Worm (Caenorhabditis elegans) whole organism, mixed stage, embryonic: Measurements from ENCODE around the gene odd-2.

Experiments used
- M03D4.4 ChIP-seq: sonication (generic microtip); optimal IDR thresholded peaks from 2 replicates; lab custom pipeline; 2017; ENCODE audit warnings: mild to moderate bottlenecking, missing genetic modification characterization, missing compliant biosample characterization
- bed-3 ChIP-seq: fragments of 200-800 bp; sonication (Bioruptor generic); optimal IDR thresholded peaks from 3 replicates; lab custom pipeline; 2018; ENCODE audit warnings: mild to moderate bottlenecking, missing genetic modification characterization, moderate library complexity, missing compliant biosample characterization
- blmp-1 ChIP-seq: fragments of 150-350 bp; optimal IDR thresholded peaks from 2 replicates; lab custom pipeline; 2014; ENCODE audit warnings: missing biosample characterization, missing genetic modification characterization
- ceh-39 ChIP-seq: fragments of 150-350 bp; optimal IDR thresholded peaks from 2 replicates; lab custom pipeline; 2014; ENCODE audit warnings: missing biosample characterization, missing genetic modification characterization
- ceh-43 ChIP-seq: fragments of 200-800 bp; sonication (Bioruptor generic); optimal IDR thresholded peaks from 2 replicates; lab custom pipeline; 2018; ENCODE audit warnings: mild to moderate bottlenecking, missing genetic modification characterization, moderate library complexity, missing compliant biosample characterization
- ceh-83 ChIP-seq: fragments of 200-800 bp; sonication (Bioruptor generic); optimal IDR thresholded peaks from 2 replicates; lab custom pipeline; 2018; ENCODE audit warnings: mild to moderate bottlenecking, missing genetic modification characterization, missing compliant biosample characterization
- ces-1 ChIP-seq: fragments of 150-350 bp; optimal IDR thresholded peaks from 2 replicates; lab custom pipeline; 2014; ENCODE audit warnings: missing biosample characterization, missing genetic modification reagents, missing genetic modification characterization
- cnd-1 ChIP-seq: fragments of 200-800 bp; sonication (Bioruptor generic); optimal IDR thresholded peaks from 2 replicates; lab custom pipeline; 2018; ENCODE audit warnings: mild to moderate bottlenecking, missing genetic modification characterization, missing compliant biosample characterization
- drap-1 ChIP-seq: fragments of 200-800 bp; sonication (Bioruptor generic); optimal IDR thresholded peaks from 3 replicates; lab custom pipeline; 2018; ENCODE audit warnings: mild to moderate bottlenecking, missing genetic modification characterization, missing compliant biosample characterization
- elt-1 ChIP-seq: sonication (generic microtip); optimal IDR thresholded peaks from 2 replicates; lab custom pipeline; 2017; ENCODE audit warnings: missing genetic modification characterization, mild to moderate bottlenecking, missing compliant biosample characterization, antibody characterized with exemption, moderate library complexity, borderline replicate concordance; ENCODE audit not compliant: insufficient read depth
- elt-3 ChIP-seq: fragments of 150-350 bp; optimal IDR thresholded peaks from 2 replicates; lab custom pipeline; 2014; ENCODE audit warnings: missing biosample characterization, missing genetic modification characterization
- flh-1 ChIP-seq: fragments of 200-800 bp; sonication (Bioruptor generic); optimal IDR thresholded peaks from 2 replicates; lab custom pipeline; 2018; ENCODE audit warnings: mild to moderate bottlenecking, missing genetic modification characterization, moderate library complexity, missing compliant biosample characterization
- ham-2 ChIP-seq: fragments of 200-800 bp; sonication (Bioruptor generic); optimal IDR thresholded peaks from 2 replicates; lab custom pipeline; 2018; ENCODE audit warnings: mild to moderate bottlenecking, missing genetic modification characterization, missing compliant biosample characterization
- hlh-1 ChIP-seq: fragments of 150-350 bp; optimal IDR thresholded peaks from 2 replicates; lab custom pipeline; 2014; ENCODE audit warnings: missing biosample characterization, missing genetic modification reagents, missing genetic modification characterization
- lin-13 ChIP-seq: fragments of 150-350 bp; optimal IDR thresholded peaks from 2 replicates; lab custom pipeline; 2014; ENCODE audit warnings: missing biosample characterization, missing genetic modification characterization
- lin-32 ChIP-seq: fragments of 200-800 bp; sonication (Bioruptor generic); optimal IDR thresholded peaks from 2 replicates; lab custom pipeline; 2018; ENCODE audit warnings: mild to moderate bottlenecking, missing genetic modification characterization, missing compliant biosample characterization
- lsy-2 ChIP-seq: fragments of 150-350 bp; optimal IDR thresholded peaks from 2 replicates; lab custom pipeline; 2014; ENCODE audit warnings: missing biosample characterization, missing genetic modification characterization
- mab-5 ChIP-seq: fragments of 150-350 bp; optimal IDR thresholded peaks from 2 replicates; lab custom pipeline; 2014; ENCODE audit warnings: missing biosample characterization, missing genetic modification characterization
- mep-1 ChIP-seq: fragments of 150-350 bp; optimal IDR thresholded peaks from 2 replicates; lab custom pipeline; 2017; ENCODE audit warnings: missing biosample characterization, missing genetic modification reagents, missing genetic modification characterization, inconsistent platforms
- nhr-12 ChIP-seq: fragments of 150-350 bp; optimal IDR thresholded peaks from 2 replicates; lab custom pipeline; 2014; ENCODE audit warnings: missing biosample characterization, missing genetic modification characterization
- nhr-2 ChIP-seq: fragments of 150-350 bp; optimal IDR thresholded peaks from 2 replicates; lab custom pipeline; 2014; ENCODE audit warnings: missing biosample characterization, missing genetic modification characterization
- nhr-237 ChIP-seq: fragments of 150-350 bp; optimal IDR thresholded peaks from 2 replicates; lab custom pipeline; 2014; ENCODE audit warnings: missing biosample characterization, missing genetic modification characterization
- nhr-28 ChIP-seq: fragments of 150-350 bp; optimal IDR thresholded peaks from 2 replicates; lab custom pipeline; 2014; ENCODE audit warnings: missing biosample characterization, missing genetic modification characterization
- nhr-76 ChIP-seq: sonication (generic microtip); optimal IDR thresholded peaks from 2 replicates; lab custom pipeline; 2017; ENCODE audit warnings: missing biosample characterization, missing genetic modification characterization
- sem-2 ChIP-seq: fragments of 200-800 bp; sonication (Bioruptor generic); optimal IDR thresholded peaks from 2 replicates; lab custom pipeline; 2018; ENCODE audit warnings: mild to moderate bottlenecking, missing genetic modification characterization, missing compliant biosample characterization
- snpc-4 ChIP-seq: fragments of 150-350 bp; optimal IDR thresholded peaks from 2 replicates; lab custom pipeline; 2014; ENCODE audit warnings: missing biosample characterization, missing genetic modification characterization
- sptf-1 ChIP-seq: sonication (generic microtip); optimal IDR thresholded peaks from 2 replicates; lab custom pipeline; 2017; ENCODE audit warnings: mild to moderate bottlenecking, missing genetic modification characterization, moderate library complexity, missing compliant biosample characterization
- tbx-8 ChIP-seq: fragments of 200-800 bp; sonication (Bioruptor generic); optimal IDR thresholded peaks from 2 replicates; lab custom pipeline; 2018; ENCODE audit warnings: mild to moderate bottlenecking, missing genetic modification characterization, moderate library complexity, missing compliant biosample characterization
- unc-120 ChIP-seq: sonication (generic microtip); optimal IDR thresholded peaks from 2 replicates; lab custom pipeline; 2017; ENCODE audit warnings: missing genetic modification characterization, missing compliant biosample characterization; ENCODE audit not compliant: poor library complexity, severe bottlenecking
- unc-62 ChIP-seq: fragments of 150-350 bp; optimal IDR thresholded peaks from 2 replicates; lab custom pipeline; 2014; ENCODE audit warnings: missing biosample characterization, missing genetic modification reagents, missing genetic modification characterization
- zip-8 ChIP-seq: fragments of 150-350 bp; optimal IDR thresholded peaks from 2 replicates; lab custom pipeline; 2014; ENCODE audit warnings: missing biosample characterization, missing genetic modification characterization
- ztf-11 ChIP-seq: fragments of 150-350 bp; optimal IDR thresholded peaks from 2 replicates; lab custom pipeline; 2014; ENCODE audit warnings: missing biosample characterization, missing genetic modification characterization

odd-2 gene

DNA sequence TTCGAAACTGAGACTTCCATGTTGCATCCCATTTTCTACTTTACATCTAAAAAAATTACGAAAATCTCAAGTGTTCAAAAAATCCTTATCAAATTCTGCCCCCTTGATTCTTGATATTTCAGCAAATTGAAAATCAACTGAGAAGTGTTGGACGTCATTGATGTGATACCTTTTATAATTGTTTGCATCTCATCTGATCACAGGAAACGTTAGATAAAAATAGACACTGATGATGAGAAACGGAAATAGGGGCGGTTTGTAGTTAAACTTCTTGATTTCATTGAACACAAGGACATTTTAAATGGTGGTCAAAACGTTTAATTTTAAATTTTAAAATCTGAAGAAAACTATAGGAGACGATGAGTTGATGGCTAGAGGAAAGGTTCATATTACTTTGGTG lies 31.6 kb downstream of the odd-2 start:
- TF ChIP-seq lin-32 (GFP tag; lab: Kevin White, UChicago) (no peak), zip-8 (tag; lab: Kevin White, UChicago) (no peak), mep-1 (tag; lab: Kevin White, UChicago) (no peak), M03D4.4 (tag; lab: Kevin White, UChicago) (no peak), blmp-1 (tag; lab: Kevin White, UChicago) (no peak), lin-13 (tag; lab: Kevin White, UChicago) (no peak), ham-2 (GFP tag; lab: Kevin White, UChicago) (no peak), ceh-43 (GFP tag; lab: Kevin White, UChicago) (no peak), unc-62 (GFP tag; lab: Kevin White, UChicago) (no peak), flh-1 (GFP tag; lab: Kevin White, UChicago) (no peak), ces-1 (GFP tag; lab: Kevin White, UChicago) (no peak), lsy-2 (tag; lab: Kevin White, UChicago) (no peak), nhr-12 (tag; lab: Kevin White, UChicago) (no peak), hlh-1 (tag; lab: Kevin White, UChicago) (no peak), sptf-1 (no peak), nhr-2 (no peak), unc-120 (tag; lab: Kevin White, UChicago) (no peak)

DNA sequence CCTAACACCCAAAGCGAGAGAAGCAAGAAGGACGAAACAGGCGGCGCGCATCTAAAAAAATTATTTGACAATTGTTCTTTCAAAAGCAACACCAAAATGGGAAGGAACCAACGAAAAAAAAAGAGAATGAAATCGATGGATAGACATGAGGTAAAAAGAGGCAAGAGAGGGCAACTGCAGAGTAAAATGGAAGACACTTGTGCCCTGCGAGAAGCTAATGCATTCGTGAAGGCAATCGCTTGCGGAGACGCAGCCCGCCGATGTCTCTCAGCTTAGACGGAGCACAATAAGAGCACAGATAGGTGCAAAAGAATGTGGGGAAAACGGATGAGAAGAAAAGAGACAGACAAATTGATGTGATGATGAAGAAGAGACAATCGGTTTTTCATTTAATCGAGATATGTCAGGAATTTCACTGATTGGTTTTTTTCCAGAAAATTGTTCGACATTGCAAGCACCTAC lies 32.1 kb downstream of the odd-2 start, which contains the start of gene C15H9.9:
TSS of gene C15H9.9 (minus strand) at position 51 of the 462 bp plus-strand sequence.
- peak; percentile 54 for TF ChIP-seq unc-62 (GFP tag; lab: Kevin White, UChicago)
- TF ChIP-seq hlh-1 (tag; lab: Kevin White, UChicago): peak; percentile 36
- TF ChIP-seq mab-5 (tag; lab: Kevin White, UChicago): no peak
- peak; percentile 77 for TF ChIP-seq unc-120 (tag; lab: Kevin White, UChicago)
- no peak for TF ChIP-seq mep-1 (tag; lab: Kevin White, UChicago)
- peak; percentile 75 for TF ChIP-seq ces-1 (GFP tag; lab: Kevin White, UChicago)

ce11 chrX:6122026-6122425 lies 38.3 kb downstream of the odd-2 start, which contains the start of gene nnt-1:
nnt-1 (plus strand) TSS chrX:6122311.
- TF ChIP-seq ztf-11 (tag; lab: Kevin White, UChicago): no peak
- no peak for TF ChIP-seq hlh-1 (tag; lab: Kevin White, UChicago)
- no peak for TF ChIP-seq mab-5 (tag; lab: Kevin White, UChicago)
- TF ChIP-seq ceh-39 (tag; lab: Kevin White, UChicago): no peak
- TF ChIP-seq sem-2: no peak
- no peak for TF ChIP-seq unc-62 (GFP tag; lab: Kevin White, UChicago)
- TF ChIP-seq nhr-237 (tag; lab: Kevin White, UChicago): no peak
- no peak for TF ChIP-seq ces-1 (GFP tag; lab: Kevin White, UChicago)

DNA sequence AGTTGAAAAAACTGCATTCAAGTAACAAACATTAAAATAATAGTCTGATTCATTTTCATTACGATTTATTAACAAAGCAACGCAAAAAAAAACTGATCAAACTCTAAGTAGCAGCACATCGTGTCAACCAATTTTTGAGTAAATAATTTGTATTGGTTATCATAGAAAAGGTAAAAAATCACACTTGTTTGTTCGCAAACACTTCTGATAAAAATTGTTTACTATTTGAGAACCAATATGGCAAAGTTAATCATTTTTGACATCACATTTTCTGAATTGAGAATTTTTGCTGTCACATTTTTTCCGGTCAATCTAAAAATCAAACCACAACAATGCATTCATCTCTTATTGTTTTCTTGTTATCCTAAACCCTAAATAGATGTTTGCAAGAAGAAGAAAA lies 39.0 kb downstream of the odd-2 start:
- no peak for TF ChIP-seq lin-32 (GFP tag; lab: Kevin White, UChicago)
- no peak for TF ChIP-seq nhr-2
- no peak for TF ChIP-seq nhr-76 (tag; lab: Kevin White, UChicago)
- TF ChIP-seq flh-1 (GFP tag; lab: Kevin White, UChicago): no peak
- no peak for TF ChIP-seq ztf-11 (tag; lab: Kevin White, UChicago)
- no peak for TF ChIP-seq nhr-237 (tag; lab: Kevin White, UChicago)
- TF ChIP-seq unc-120 (tag; lab: Kevin White, UChicago): no peak
- no peak for TF ChIP-seq mep-1 (tag; lab: Kevin White, UChicago)
- no peak for TF ChIP-seq ham-2 (GFP tag; lab: Kevin White, UChicago)
- no peak for TF ChIP-seq ceh-83 (GFP tag; lab: Kevin White, UChicago)
- no peak for TF ChIP-seq elt-1 (tag; lab: Kevin White, UChicago)
- no peak for TF ChIP-seq unc-62 (GFP tag; lab: Kevin White, UChicago)
- TF ChIP-seq sptf-1: no peak
- no peak for TF ChIP-seq lin-13 (tag; lab: Kevin White, UChicago)

DNA sequence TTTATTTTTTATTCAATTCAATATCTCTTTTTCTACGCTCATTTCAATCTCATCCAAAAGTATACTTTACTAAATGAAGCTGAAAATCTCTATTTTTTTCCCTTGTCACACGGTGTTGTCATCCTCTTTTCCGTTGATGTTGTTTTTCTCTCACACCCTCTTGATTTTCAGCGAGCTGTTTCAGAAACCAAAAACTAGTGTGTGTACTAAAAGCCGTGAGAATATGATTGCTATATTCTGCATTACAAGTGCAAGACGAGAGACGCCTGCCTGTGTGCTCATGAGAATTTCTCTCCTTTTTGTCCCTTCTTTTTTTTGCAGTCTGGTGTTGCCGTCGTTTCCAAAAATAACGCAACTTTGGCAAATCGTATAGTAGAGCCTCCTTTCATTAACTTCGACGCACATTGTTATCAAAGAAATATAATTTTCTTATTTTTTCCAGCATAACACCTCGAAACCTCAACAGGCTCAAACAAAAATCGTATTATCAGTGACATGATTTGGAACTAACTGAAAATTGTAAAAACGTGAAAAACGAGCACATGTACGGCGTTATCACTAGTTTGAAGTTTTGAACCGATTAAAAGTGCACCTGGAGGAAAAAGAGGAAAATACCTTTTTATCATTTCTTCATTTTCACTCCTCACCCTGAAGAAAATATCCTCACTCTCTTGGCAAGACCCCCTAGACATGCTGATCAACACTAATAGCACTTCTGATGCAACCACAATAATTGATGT lies 42.1 kb downstream of the odd-2 start, which contains the start of gene C15H9.2:
TSS of gene C15H9.2 (plus strand) at position 441 of the 740 bp plus-strand sequence.
- TF ChIP-seq hlh-1 (tag; lab: Kevin White, UChicago) (no peak), ceh-43 (GFP tag; lab: Kevin White, UChicago) (no peak), ham-2 (GFP tag; lab: Kevin White, UChicago) (no peak), nhr-28 (tag; lab: Kevin White, UChicago) (no peak), bed-3 (GFP tag; lab: Kevin White, UChicago) (no peak), lin-32 (GFP tag; lab: Kevin White, UChicago) (no peak), flh-1 (GFP tag; lab: Kevin White, UChicago) (no peak), sem-2 (no peak), unc-120 (tag; lab: Kevin White, UChicago) (no peak), unc-62 (GFP tag; lab: Kevin White, UChicago) (no peak), M03D4.4 (tag; lab: Kevin White, UChicago) (no peak), ceh-39 (tag; lab: Kevin White, UChicago) (no peak), elt-3 (tag; lab: Kevin White, UChicago) (no peak), cnd-1 (tag; lab: Kevin White, UChicago) (no peak), ces-1 (GFP tag; lab: Kevin White, UChicago) (no peak), lin-13 (tag; lab: Kevin White, UChicago) (no peak), nhr-76 (tag; lab: Kevin White, UChicago) (no peak), snpc-4 (no peak), tbx-8 (GFP tag; lab: Kevin White, UChicago) (no peak), drap-1 (GFP tag; lab: Kevin White, UChicago) (no peak)
